Worm (Caenorhabditis elegans): ENCODE results near the gene F21G4.6.

Gene F21G4.6

ce11 chrX:9892323-9892722 lies 24.9 kb downstream of the F21G4.6 start, which contains the start of gene F21G4.1:
Gene F21G4.1, minus strand, starts transcription at chrX:9892328.
- TF ChIP-seq blmp-1 (tag; optimal IDR thresholded peaks at IDR 0.05) (no peak), cnd-1 (tag; optimal IDR thresholded peaks at IDR 0.05) (no peak), sptf-1 (tag; optimal IDR thresholded peaks at IDR 0.05) (no peak), bed-3 (GFP tag; optimal IDR thresholded peaks at IDR 0.05) (no peak), nhr-76 (tag; optimal IDR thresholded peaks at IDR 0.05) (no peak), nhr-237 (tag; optimal IDR thresholded peaks at IDR 0.05) (no peak), ces-1 (GFP tag; optimal IDR thresholded peaks at IDR 0.05) (no peak), ceh-39 (tag; optimal IDR thresholded peaks at IDR 0.05) (no peak), drap-1 (GFP tag; optimal IDR thresholded peaks at IDR 0.05) (no peak), ztf-11 (tag; optimal IDR thresholded peaks at IDR 0.05) (no peak), unc-62 (GFP tag; optimal IDR thresholded peaks at IDR 0.05) (no peak)

- TF ChIP-seq tbx-8 (GFP tag; optimal IDR thresholded peaks at IDR 0.05): no peak
- TF ChIP-seq mep-1 (tag; optimal IDR thresholded peaks at IDR 0.05): no peak
- no peak for TF ChIP-seq cnd-1 (tag; optimal IDR thresholded peaks at IDR 0.05)
- TF ChIP-seq sptf-1 (tag; optimal IDR thresholded peaks at IDR 0.05): no peak
- TF ChIP-seq nhr-237 (tag; optimal IDR thresholded peaks at IDR 0.05): no peak
- no peak for TF ChIP-seq elt-3 (tag; optimal IDR thresholded peaks at IDR 0.05)
- no peak for TF ChIP-seq pha-4 (tag; optimal IDR thresholded peaks at IDR 0.05)
- TF ChIP-seq unc-120 (tag; optimal IDR thresholded peaks at IDR 0.05; ENCODE audit: poor library complexity, severe bottlenecking): no peak
- TF ChIP-seq ces-1 (GFP tag; optimal IDR thresholded peaks at IDR 0.05): no peak
- TF ChIP-seq sem-2 (GFP tag; optimal IDR thresholded peaks at IDR 0.05): no peak
- TF ChIP-seq ceh-83 (GFP tag; optimal IDR thresholded peaks at IDR 0.05): no peak
- TF ChIP-seq ceh-39 (tag; optimal IDR thresholded peaks at IDR 0.05): no peak
- TF ChIP-seq unc-62 (GFP tag; optimal IDR thresholded peaks at IDR 0.05): no peak
- TF ChIP-seq bed-3 (GFP tag; optimal IDR thresholded peaks at IDR 0.05): no peak
- no peak for TF ChIP-seq nhr-28 (tag; optimal IDR thresholded peaks at IDR 0.05)
- no peak for TF ChIP-seq lin-32 (GFP tag; optimal IDR thresholded peaks at IDR 0.05)
- TF ChIP-seq unc-39 (tag; optimal IDR thresholded peaks at IDR 0.05): no peak
Observed at ce11 chrX:9883837-9884324, 33.4 kb downstream of the F21G4.6 start, which contains the start of gene mrp-4. Gene mrp-4, plus strand, starts transcription at chrX:9884274.

ce11 chrX:9882572-9882971 lies 34.7 kb downstream of the F21G4.6 start:
- TF ChIP-seq nhr-76 (tag; optimal IDR thresholded peaks at IDR 0.05) (no peak), lsy-2 (tag; optimal IDR thresholded peaks at IDR 0.05) (no peak), blmp-1 (tag; optimal IDR thresholded peaks at IDR 0.05) (no peak), drap-1 (GFP tag; optimal IDR thresholded peaks at IDR 0.05) (no peak), hlh-1 (tag; optimal IDR thresholded peaks at IDR 0.05) (no peak), ceh-83 (GFP tag; optimal IDR thresholded peaks at IDR 0.05) (no peak)

ce11 chrX:9882112-9882511 lies 35.1 kb downstream of the F21G4.6 start, which contains the start of gene glo-1:
Gene glo-1, minus strand, starts transcription at chrX:9882212.
- TF ChIP-seq nhr-2 (tag; optimal IDR thresholded peaks at IDR 0.05) (no peak), bed-3 (GFP tag; optimal IDR thresholded peaks at IDR 0.05) (no peak), ceh-39 (tag; optimal IDR thresholded peaks at IDR 0.05) (no peak), sem-2 (GFP tag; optimal IDR thresholded peaks at IDR 0.05) (no peak), tbx-8 (GFP tag; optimal IDR thresholded peaks at IDR 0.05) (no peak), cnd-1 (tag; optimal IDR thresholded peaks at IDR 0.05) (no peak), mab-5 (tag; optimal IDR thresholded peaks at IDR 0.05) (no peak), ceh-43 (GFP tag; optimal IDR thresholded peaks at IDR 0.05) (no peak), blmp-1 (tag; optimal IDR thresholded peaks at IDR 0.05) (no peak), ceh-83 (GFP tag; optimal IDR thresholded peaks at IDR 0.05) (no peak), lin-32 (GFP tag; optimal IDR thresholded peaks at IDR 0.05) (no peak), hlh-1 (tag; optimal IDR thresholded peaks at IDR 0.05) (no peak)

- TF ChIP-seq nhr-28 (tag; optimal IDR thresholded peaks at IDR 0.05) (no peak), sptf-1 (tag; optimal IDR thresholded peaks at IDR 0.05) (no peak), ceh-83 (GFP tag; optimal IDR thresholded peaks at IDR 0.05) (no peak)
Observed at ce11 chrX:9877117-9877516, 40.1 kb downstream of the F21G4.6 start, which contains the start of gene R07B1.9. Gene R07B1.9, plus strand, starts transcription at chrX:9877417.

ce11 chrX:9872554-9872953 lies 44.7 kb downstream of the F21G4.6 start, which contains the start of gene R07B1.8:
Gene R07B1.8, minus strand, starts transcription at chrX:9872654.
- TF ChIP-seq lsy-2 (tag; optimal IDR thresholded peaks at IDR 0.05) (no peak), cnd-1 (tag; optimal IDR thresholded peaks at IDR 0.05) (no peak), bed-3 (GFP tag; optimal IDR thresholded peaks at IDR 0.05) (no peak), unc-39 (tag; optimal IDR thresholded peaks at IDR 0.05) (no peak), ces-1 (GFP tag; optimal IDR thresholded peaks at IDR 0.05) (no peak), nhr-2 (tag; optimal IDR thresholded peaks at IDR 0.05) (no peak), elt-3 (tag; optimal IDR thresholded peaks at IDR 0.05) (no peak), sptf-1 (tag; optimal IDR thresholded peaks at IDR 0.05) (no peak), ceh-43 (GFP tag; optimal IDR thresholded peaks at IDR 0.05) (no peak), ceh-39 (tag; optimal IDR thresholded peaks at IDR 0.05) (no peak), unc-62 (GFP tag; optimal IDR thresholded peaks at IDR 0.05) (no peak), nhr-76 (tag; optimal IDR thresholded peaks at IDR 0.05) (no peak)
